Worm (Caenorhabditis elegans) whole organism, young adult: Measurements from ENCODE around the gene H40L08.7.

Experiments
- F37B4.10 ChIP-seq: fragments of 200-800 bp; sonication (Bioruptor generic); IDR thresholded peaks from 2 replicates; pipeline ENCODE4 v1.3.6; 2022; ENCODE audit warnings: missing genetic modification characterization, missing compliant biosample characterization
- T07F8.4 ChIP-seq: sonication (generic microtip); optimal IDR thresholded peaks from 2 replicates; lab custom pipeline; 2016; ENCODE audit warnings: mild to moderate bottlenecking, missing genetic modification characterization, moderate library complexity, missing compliant biosample characterization
- hmg-1.2 ChIP-seq: fragments of 200-800 bp; sonication (Bioruptor generic); IDR thresholded peaks from 2 replicates; pipeline ENCODE4 v1.3.6; 2022; ENCODE audit warnings: missing genetic modification reagents, missing genetic modification characterization, missing compliant biosample characterization
- let-607 ChIP-seq, 2 experiments: fragments of 200-800 bp in 1 of 2; sonication (Bioruptor generic) in 1 of 2; sonication (generic microtip) in 1 of 2; optimal IDR thresholded peaks; 2 replicates each; lab custom pipeline; 2016 to 2018; ENCODE audit warnings: mild to moderate bottlenecking in 2 of 2, missing compliant biosample characterization in 2 of 2, missing genetic modification characterization in 2 of 2, moderate library complexity in 2 of 2, missing genotype in 1 of 2
- madf-10 ChIP-seq: sonication (generic microtip); optimal IDR thresholded peaks from 2 replicates; lab custom pipeline; 2016; ENCODE audit warnings: mild to moderate bottlenecking, missing genetic modification characterization, missing compliant biosample characterization
- nhr-90 ChIP-seq: sonication (generic microtip); optimal IDR thresholded peaks from 2 replicates; lab custom pipeline; 2016; ENCODE audit warnings: missing genotype, mild to moderate bottlenecking, missing genetic modification characterization, missing compliant biosample characterization
- unc-130 ChIP-seq: sonication (generic microtip); optimal IDR thresholded peaks from 2 replicates; lab custom pipeline; 2016; ENCODE audit warnings: missing genetic modification reagents, missing genetic modification characterization, missing compliant biosample characterization
- ztf-6 ChIP-seq: fragments of 200-800 bp; sonication (Bioruptor generic); IDR thresholded peaks from 2 replicates; pipeline ENCODE4 v1.3.6; 2022; ENCODE audit warnings: missing genetic modification reagents, missing genetic modification characterization, missing compliant biosample characterization

- TF ChIP-seq unc-130 (GFP tag; lab: Kevin White, UChicago) (no peak), ztf-6 (GFP tag; lab: Robert Waterston, UW) (no peak), hmg-1.2 (no peak), nhr-90 (no peak), madf-10 (tag; lab: Kevin White, UChicago) (no peak), let-607 (tag; optimal IDR thresholded peaks at IDR 0.05; lab: Kevin White, UChicago) (no peak), T07F8.4 (tag; lab: Kevin White, UChicago) (no peak), F37B4.10 (GFP tag; lab: Robert Waterston, UW) (no peak)
Measured at ce11 chrX:15097763-15098162, 20.2 kb upstream of the H40L08.7 start, which contains the start of gene F09B12.3.
